Fruit fly (Drosophila melanogaster) whole organism, embryonic: ENCODE measurements around the gene CG42323.

Experiments used
- Asciz ChIP-seq: fragments of 200-800 bp; sonication (Bioruptor generic); optimal IDR thresholded peaks from 2 replicates; lab custom pipeline; 2017; ENCODE audit warnings: missing biosample characterization, mild to moderate bottlenecking, missing genetic modification characterization, missing genetic modification reagents
- CG10979 ChIP-seq: fragments of 200-800 bp; sonication (Bioruptor generic); optimal IDR thresholded peaks from 2 replicates; lab custom pipeline; 2018; ENCODE audit warnings: missing biosample characterization, mild to moderate bottlenecking, missing genetic modification characterization, moderate library complexity
- CG11456 ChIP-seq: fragments of 200-800 bp; sonication (Bioruptor generic); IDR thresholded peaks from 3 replicates; pipeline ENCODE4 v1.3.6; 2022; ENCODE audit warnings: missing biosample characterization, missing genetic modification characterization
- CG11560 ChIP-seq: fragments of 200-800 bp; sonication (Bioruptor generic); IDR thresholded peaks from 3 replicates; pipeline ENCODE4 v1.3.6; 2022; ENCODE audit warnings: missing biosample characterization, missing genetic modification characterization
- CG11695 ChIP-seq: fragments of 200-800 bp; sonication (Bioruptor generic); IDR thresholded peaks from 3 replicates; pipeline ENCODE4 v1.3.6; 2022; ENCODE audit warnings: missing biosample characterization, missing genetic modification characterization
- CG12236 ChIP-seq: fragments of 200-800 bp; sonication (Bioruptor generic); optimal IDR thresholded peaks from 2 replicates; lab custom pipeline; 2016; ENCODE audit warnings: missing biosample characterization, missing genetic modification characterization
- CG13296 ChIP-seq: fragments of 200-800 bp; sonication (Bioruptor generic); optimal IDR thresholded peaks from 3 replicates; lab custom pipeline; 2018; ENCODE audit warnings: missing biosample characterization, mild to moderate bottlenecking, missing genetic modification characterization
- CG13424 ChIP-seq: fragments of 200-800 bp; sonication (Bioruptor generic); optimal IDR thresholded peaks from 2 replicates; lab custom pipeline; 2019; ENCODE audit warnings: missing biosample characterization, mild to moderate bottlenecking, missing genetic modification characterization, moderate library complexity
- CG13775 ChIP-seq: fragments of 200-800 bp; sonication (Bioruptor generic); optimal IDR thresholded peaks from 3 replicates; lab custom pipeline; 2017; ENCODE audit warnings: missing biosample characterization, mild to moderate bottlenecking, missing genetic modification characterization
- CG14050 ChIP-seq: fragments of 200-800 bp; sonication (Bioruptor generic); IDR thresholded peaks from 3 replicates; pipeline ENCODE4 v1.3.6; 2022; ENCODE audit warnings: missing biosample characterization, missing genetic modification characterization
- CG16815 ChIP-seq: fragments of 200-800 bp; sonication (Bioruptor generic); optimal IDR thresholded peaks from 3 replicates; lab custom pipeline; 2017; ENCODE audit warnings: missing biosample characterization, mild to moderate bottlenecking, missing genetic modification characterization
- CG17361 ChIP-seq: fragments of 200-800 bp; sonication (Bioruptor generic); IDR thresholded peaks from 3 replicates; pipeline ENCODE4 v1.3.6; 2022; ENCODE audit warnings: missing biosample characterization, missing genetic modification characterization
- CG1792 ChIP-seq: fragments of 200-800 bp; sonication (Bioruptor generic); optimal IDR thresholded peaks from 2 replicates; lab custom pipeline; 2016; ENCODE audit warnings: missing biosample characterization, missing genetic modification characterization
- CG18262 ChIP-seq: fragments of 200-800 bp; optimal IDR thresholded peaks from 3 replicates; lab custom pipeline; 2019; ENCODE audit warnings: missing biosample characterization, mild to moderate bottlenecking, missing genetic modification characterization, moderate library complexity
- CG2712 ChIP-seq: fragments of 200-800 bp; optimal IDR thresholded peaks from 3 replicates; lab custom pipeline; 2019; ENCODE audit warnings: missing biosample characterization, mild to moderate bottlenecking, missing genetic modification characterization, moderate library complexity
- CG2889 ChIP-seq: fragments of 200-800 bp; sonication (Bioruptor generic); IDR thresholded peaks from 3 replicates; pipeline ENCODE4 v1.3.6; 2022; ENCODE audit warnings: missing biosample characterization, missing genetic modification characterization
- CG4730 ChIP-seq: fragments of 200-800 bp; sonication (Bioruptor generic); IDR thresholded peaks from 2 replicates; pipeline ENCODE4 v1.3.6; 2022; ENCODE audit warnings: missing biosample characterization, missing genetic modification characterization
- CG6683 ChIP-seq: fragments of 200-800 bp; sonication (Bioruptor generic); optimal IDR thresholded peaks from 2 replicates; lab custom pipeline; 2017; ENCODE audit warnings: missing biosample characterization, mild to moderate bottlenecking, missing genetic modification characterization, missing genetic modification reagents
- CG7786 ChIP-seq: fragments of 200-800 bp; sonication (Bioruptor generic); optimal IDR thresholded peaks from 2 replicates; lab custom pipeline; 2016; ENCODE audit warnings: missing biosample characterization, missing genetic modification characterization
- CG9215 ChIP-seq: fragments of 200-800 bp; sonication (Bioruptor generic); IDR thresholded peaks from 2 replicates; pipeline ENCODE4 v1.3.6; 2022; ENCODE audit warnings: missing biosample characterization, missing genetic modification characterization
- CHES-1-like ChIP-seq: fragments of 200-800 bp; sonication (Bioruptor generic); optimal IDR thresholded peaks from 2 replicates; lab custom pipeline; 2016; ENCODE audit warnings: missing biosample characterization, missing genetic modification characterization
- CoRest ChIP-seq: fragments of 200-800 bp; sonication (Bioruptor generic); optimal IDR thresholded peaks from 3 replicates; lab custom pipeline; 2018; ENCODE audit warnings: missing biosample characterization, mild to moderate bottlenecking, missing genetic modification characterization, moderate library complexity
- Doc3 ChIP-seq: fragments of 200-800 bp; sonication (Bioruptor generic); IDR thresholded peaks from 3 replicates; pipeline ENCODE4 v1.3.6; 2022; ENCODE audit warnings: missing biosample characterization, missing genetic modification characterization; ENCODE audit not compliant: partially characterized antibody
- Dref ChIP-seq: fragments of 200-800 bp; sonication (Bioruptor generic); IDR thresholded peaks from 2 replicates; pipeline ENCODE4 v1.3.6; 2022; ENCODE audit warnings: missing biosample characterization, missing genetic modification characterization
- ERR ChIP-seq: fragments of 200-800 bp; sonication (Bioruptor generic); optimal IDR thresholded peaks from 2 replicates; lab custom pipeline; 2016; ENCODE audit warnings: missing biosample characterization, missing genetic modification characterization
- Gug ChIP-seq: fragments of 200-800 bp; sonication (Bioruptor generic); IDR thresholded peaks from 4 replicates; pipeline ENCODE4 v1.3.6; 2022; ENCODE audit warnings: missing biosample characterization, missing genetic modification characterization
- HLHmδ ChIP-seq: fragments of 200-800 bp; sonication (Bioruptor generic); optimal IDR thresholded peaks from 2 replicates; lab custom pipeline; 2018; ENCODE audit warnings: missing biosample characterization, mild to moderate bottlenecking, missing genetic modification characterization, moderate library complexity
- Hr3 ChIP-seq: fragments of 200-800 bp; sonication (Bioruptor generic); optimal IDR thresholded peaks from 3 replicates; lab custom pipeline; 2016; ENCODE audit warnings: missing biosample characterization, missing genetic modification characterization
- Hr39 ChIP-seq: fragments of >200 bp; optimal IDR thresholded peaks from 2 replicates; lab custom pipeline; 2017
- Lhr ChIP-seq: fragments of 200-800 bp; sonication (Bioruptor generic); optimal IDR thresholded peaks from 3 replicates; lab custom pipeline; 2017; ENCODE audit warnings: mild to moderate bottlenecking, missing biosample characterization, missing genetic modification reagents, missing genetic modification characterization
- Mad ChIP-seq: fragments of 200-800 bp; sonication (Bioruptor generic); optimal IDR thresholded peaks from 2 replicates; lab custom pipeline; 2016; ENCODE audit warnings: missing biosample characterization, missing genetic modification characterization
- NK7.1 ChIP-seq: fragments of 200-800 bp; sonication (Bioruptor generic); optimal IDR thresholded peaks from 3 replicates; lab custom pipeline; 2016; ENCODE audit warnings: missing biosample characterization, missing genetic modification characterization
- Sox102F ChIP-seq: fragments of 200-800 bp; sonication (Bioruptor generic); optimal IDR thresholded peaks from 2 replicates; lab custom pipeline; 2018; ENCODE audit warnings: missing biosample characterization, mild to moderate bottlenecking, missing genetic modification characterization, moderate library complexity
- Sry-δ ChIP-seq: fragments of 200-800 bp; sonication (Bioruptor generic); optimal IDR thresholded peaks from 2 replicates; lab custom pipeline; 2016; ENCODE audit warnings: missing biosample characterization, missing genetic modification characterization
- TFAM ChIP-seq: fragments of 200-800 bp; sonication (Bioruptor generic); optimal IDR thresholded peaks from 2 replicates; lab custom pipeline; 2017; ENCODE audit warnings: missing biosample characterization, missing genetic modification characterization, inconsistent platforms
- Trl ChIP-seq, 3 experiments: fragments of >200 bp in 2 of 3; fragments of 200-800 bp in 1 of 3; sonication (Bioruptor generic) in 1 of 3; optimal IDR thresholded peaks; 2 replicates in 1 of 3; 3 replicates in 2 of 3; lab custom pipeline; 2016 to 2017; ENCODE audit warnings: missing biosample characterization in 1 of 3, missing genetic modification characterization in 1 of 3
- crol ChIP-seq: fragments of 200-800 bp; sonication (Bioruptor generic); IDR thresholded peaks from 2 replicates; pipeline ENCODE4 v1.3.6; 2022; ENCODE audit warnings: missing biosample characterization, missing genetic modification characterization
- dati ChIP-seq: fragments of 200-800 bp; sonication (Bioruptor generic); IDR thresholded peaks from 2 replicates; pipeline ENCODE4 v1.3.6; 2022; ENCODE audit warnings: missing biosample characterization, missing genetic modification characterization
- eyg ChIP-seq: fragments of 200-800 bp; sonication (Bioruptor generic); optimal IDR thresholded peaks from 3 replicates; lab custom pipeline; 2016; ENCODE audit warnings: missing biosample characterization, missing genetic modification characterization
- gsb-n ChIP-seq: fragments of 200-800 bp; sonication (Bioruptor generic); optimal IDR thresholded peaks from 3 replicates; lab custom pipeline; 2018; ENCODE audit warnings: missing biosample characterization, mild to moderate bottlenecking, missing genetic modification characterization
- luna ChIP-seq: fragments of 200-800 bp; sonication (Bioruptor generic); optimal IDR thresholded peaks from 2 replicates; lab custom pipeline; 2016; ENCODE audit warnings: missing biosample characterization, missing genetic modification characterization
- mld ChIP-seq: fragments of 200-800 bp; sonication (Bioruptor generic); IDR thresholded peaks from 3 replicates; pipeline ENCODE4 v1.3.6; 2022; ENCODE audit warnings: missing biosample characterization, missing genetic modification characterization; ENCODE audit not compliant: partially characterized antibody
- nau ChIP-seq: fragments of 200-800 bp; sonication (Bioruptor generic); optimal IDR thresholded peaks from 3 replicates; lab custom pipeline; 2017; ENCODE audit warnings: missing biosample characterization, mild to moderate bottlenecking, missing genetic modification characterization, missing genetic modification reagents
- odd ChIP-seq: fragments of 200-800 bp; sonication (Bioruptor generic); optimal IDR thresholded peaks from 2 replicates; lab custom pipeline; 2017; ENCODE audit warnings: missing biosample characterization, mild to moderate bottlenecking, missing genetic modification characterization
- phol ChIP-seq: fragments of 200-800 bp; sonication (Bioruptor generic); optimal IDR thresholded peaks from 3 replicates; lab custom pipeline; 2018; ENCODE audit warnings: missing biosample characterization, mild to moderate bottlenecking, missing genetic modification characterization, moderate library complexity
- pros ChIP-seq: fragments of 200-800 bp; sonication (Bioruptor generic); optimal IDR thresholded peaks from 3 replicates; lab custom pipeline; 2019; ENCODE audit warnings: missing biosample characterization, mild to moderate bottlenecking, missing genetic modification characterization, moderate library complexity
- sisA ChIP-seq: fragments of 200-800 bp; sonication (Bioruptor generic); IDR thresholded peaks from 2 replicates; pipeline ENCODE4 v1.3.6; 2022; ENCODE audit warnings: missing biosample characterization, missing genetic modification characterization
- so ChIP-seq: fragments of 200-800 bp; sonication (Bioruptor generic); IDR thresholded peaks from 3 replicates; pipeline ENCODE4 v1.3.6; 2022; ENCODE audit warnings: missing biosample characterization, missing genetic modification characterization
- stc ChIP-seq: fragments of 200-800 bp; sonication (Bioruptor generic); IDR thresholded peaks from 2 replicates; pipeline ENCODE4 v1.3.6; 2022; ENCODE audit warnings: missing biosample characterization, missing genetic modification characterization
- toy ChIP-seq: fragments of 200-800 bp; sonication (Bioruptor generic); IDR thresholded peaks from 2 replicates; pipeline ENCODE4 v1.3.6; 2022; ENCODE audit warnings: missing biosample characterization, missing genetic modification characterization
- vnd ChIP-seq: fragments of 200-800 bp; sonication (Bioruptor generic); IDR thresholded peaks from 3 replicates; pipeline ENCODE4 v1.3.6; 2022; ENCODE audit warnings: missing biosample characterization, missing genetic modification characterization; ENCODE audit not compliant: partially characterized antibody

CG42323 gene

dm6 chrX:18404632-18405238, 17.5 kb upstream of the CG42323 start (continued):
- TF ChIP-seq CG2712, result peak; percentile 17
- no peak for TF ChIP-seq Sry-δ
- TF ChIP-seq CoRest (tag; lab: Kevin White, UChicago), result peak; percentile 67
- TF ChIP-seq odd (GFP tag; lab: Kevin White, UChicago), result no peak
- TF ChIP-seq CG13424 (tag; lab: Kevin White, UChicago), result peak; percentile 13
- no peak for TF ChIP-seq dati
- TF ChIP-seq CG4730 (GFP tag; lab: Robert Waterston, UW), result no peak
- no peak for TF ChIP-seq CG11456 (GFP tag; lab: Robert Waterston, UW)
- TF ChIP-seq Trl (optimal IDR thresholded peaks at IDR 0.05; lab: Kevin White, UChicago), result peak; percentile 91 to 92
- no peak for TF ChIP-seq Trl (GFP tag; optimal IDR thresholded peaks at IDR 0.05; lab: Kevin White, UChicago)
- TF ChIP-seq luna, result no peak
- peak; percentile 2 for TF ChIP-seq eyg (GFP tag; lab: Kevin White, UChicago)
- peak; percentile 33 for TF ChIP-seq CG18262
- TF ChIP-seq CG13296 (GFP tag; lab: Kevin White, UChicago), result no peak
- TF ChIP-seq CG13775, result no peak
- TF ChIP-seq CG11695 (GFP tag; lab: Robert Waterston, UW), result no peak
- TF ChIP-seq CG14050, result no peak
- peak; percentile 12 for TF ChIP-seq CG1792
- TF ChIP-seq CG11560 (tag; lab: Robert Waterston, UW), result no peak
- TF ChIP-seq toy, result no peak
- TF ChIP-seq stc, result no peak
- no peak for TF ChIP-seq vnd
- TF ChIP-seq Gug (GFP tag; lab: Robert Waterston, UW), result 0 out of 4 replicates have a peak, but pooled peaks have one; percentile 9
- TF ChIP-seq CG16815 (GFP tag; lab: Kevin White, UChicago), result peak; percentile 21
- TF ChIP-seq sisA (GFP tag; lab: Robert Waterston, UW), result peak; percentile 29; the same call in 1 of the 2 replicates
- TF ChIP-seq Mad (GFP tag; lab: Kevin White, UChicago), result peak; percentile 44
- TF ChIP-seq Sox102F (GFP tag; lab: Kevin White, UChicago), result peak; percentile 26
- TF ChIP-seq Hr39 (lab: Kevin White, UChicago), result no peak
- no peak for TF ChIP-seq nau (GFP tag; lab: Kevin White, UChicago)
- TF ChIP-seq mld, result no peak
- peak; percentile 89 for TF ChIP-seq crol (GFP tag; lab: Robert Waterston, UW)
- TF ChIP-seq ERR (GFP tag; lab: Kevin White, UChicago), result no peak
- no peak for TF ChIP-seq so
- no peak for TF ChIP-seq TFAM (GFP tag; lab: Kevin White, UChicago)
- TF ChIP-seq CG2889 (GFP tag; lab: Robert Waterston, UW), result no peak
- TF ChIP-seq pros (GFP tag; lab: Kevin White, UChicago), result no peak
- no peak for TF ChIP-seq CG6683 (GFP tag; lab: Kevin White, UChicago)
- no peak for TF ChIP-seq NK7.1 (GFP tag; lab: Kevin White, UChicago)
- no peak for TF ChIP-seq Doc3 (GFP tag; lab: Robert Waterston, UW)
- peak; percentile 32; the same call in 2 of the 3 replicates for TF ChIP-seq CG17361 (GFP tag; lab: Robert Waterston, UW)
- TF ChIP-seq phol (tag; lab: Kevin White, UChicago), result peak; percentile 48
- TF ChIP-seq CG12236 (GFP tag; lab: Kevin White, UChicago), result no peak
- TF ChIP-seq CG7786, result no peak
- TF ChIP-seq Lhr (GFP tag; lab: Kevin White, UChicago), result peak; percentile 2
- no peak for TF ChIP-seq Dref
- no peak for TF ChIP-seq gsb-n
- TF ChIP-seq Hr3 (GFP tag; lab: Kevin White, UChicago), result peak; percentile 29
- peak; percentile 6 for TF ChIP-seq Asciz (GFP tag; lab: Kevin White, UChicago)
- TF ChIP-seq HLHmδ (GFP tag; lab: Kevin White, UChicago), result no peak
- peak; percentile 39 for TF ChIP-seq CG10979 (tag; lab: Kevin White, UChicago)
- no peak for TF ChIP-seq CG9215 (GFP tag; lab: Robert Waterston, UW)
- TF ChIP-seq CHES-1-like, result peak; percentile 11
